Worm (Caenorhabditis elegans): Measurements from ENCODE around the gene rps-30.

Gene rps-30

ce11 chrV:7773647-7774046 lies 2.7 kb upstream of the rps-30 start:
- no peak for TF ChIP-seq ceh-13 (GFP tag; optimal IDR thresholded peaks at IDR 0.05)

- TF ChIP-seq F13C5.2 (tag; optimal IDR thresholded peaks at IDR 0.05) (no peak), ama-1 (optimal IDR thresholded peaks at IDR 0.05) (no peak), scrt-1 (GFP tag; IDR thresholded peaks at IDR 0.05) (no peak), ets-7 (tag; optimal IDR thresholded peaks at IDR 0.05) (no peak), B0310.2 (tag; optimal IDR thresholded peaks at IDR 0.05) (no peak), ceh-13 (GFP tag; optimal IDR thresholded peaks at IDR 0.05) (no peak), aly-1 (tag; optimal IDR thresholded peaks at IDR 0.05) (no peak), sea-1 (GFP tag; conservative IDR thresholded peaks at IDR 0.05) (no peak), pes-1 (GFP tag; IDR thresholded peaks at IDR 0.05) (no peak), tbx-11 (GFP tag; IDR thresholded peaks at IDR 0.05) (no peak), flt-1 (GFP tag; IDR thresholded peaks at IDR 0.05) (no peak), tra-4 (tag; optimal IDR thresholded peaks at IDR 0.05) (no peak), tbx-37 (GFP tag; conservative IDR thresholded peaks at IDR 0.05) (no peak), ceh-36 (tag; optimal IDR thresholded peaks at IDR 0.05) (no peak), hnd-1 (tag; optimal IDR thresholded peaks at IDR 0.05) (no peak), hmbx-1 (tag; optimal IDR thresholded peaks at IDR 0.05) (no peak), hmg-4 (GFP tag; optimal IDR thresholded peaks at IDR 0.05) (no peak)
Measured at ce11 chrV:7774143-7774595, 2.2 kb upstream of the rps-30 start, which contains the start of gene grl-10. grl-10 (plus strand) TSS chrV:7774545.

DNA sequence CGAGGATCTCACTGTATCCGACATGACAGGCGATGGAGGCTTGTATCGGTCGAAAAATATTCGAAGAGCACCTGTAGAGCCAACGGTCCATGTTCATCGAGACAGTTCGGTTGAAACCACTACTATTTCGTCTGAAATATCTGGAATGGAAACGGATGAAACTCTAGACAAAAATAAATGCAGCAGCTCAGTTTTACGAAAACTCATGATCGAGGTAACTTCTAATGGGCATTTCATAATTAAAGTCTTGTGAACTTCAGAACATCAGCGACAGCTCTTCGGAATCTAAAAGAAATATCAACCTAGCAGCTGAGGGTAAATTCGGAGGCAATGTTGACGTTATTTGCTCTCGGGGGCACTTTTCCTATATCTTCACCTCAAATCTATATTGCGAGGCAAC lies 1.2 kb upstream of the rps-30 start:
- no peak for TF ChIP-seq pes-1 (GFP tag; IDR thresholded peaks at IDR 0.05)
- no peak for TF ChIP-seq scrt-1 (GFP tag; IDR thresholded peaks at IDR 0.05)
- TF ChIP-seq tbx-11 (GFP tag; IDR thresholded peaks at IDR 0.05): no peak

ce11 chrV:7777098-7777497 lies 720 bp downstream of the rps-30 start, which contains the start of gene C26F1.3:
C26F1.3 (plus strand) TSS chrV:7777300.
- TF ChIP-seq sea-1 (GFP tag; conservative IDR thresholded peaks at IDR 0.05) (no peak), ceh-13 (GFP tag; optimal IDR thresholded peaks at IDR 0.05) (no peak), F13C5.2 (tag; optimal IDR thresholded peaks at IDR 0.05) (no peak), scrt-1 (GFP tag; IDR thresholded peaks at IDR 0.05) (no peak), aly-1 (tag; optimal IDR thresholded peaks at IDR 0.05) (no peak), ceh-36 (tag; optimal IDR thresholded peaks at IDR 0.05) (no peak), tbx-37 (GFP tag; conservative IDR thresholded peaks at IDR 0.05) (no peak), tra-4 (tag; optimal IDR thresholded peaks at IDR 0.05) (no peak), hnd-1 (tag; optimal IDR thresholded peaks at IDR 0.05) (no peak), ets-7 (tag; optimal IDR thresholded peaks at IDR 0.05) (no peak), hmg-4 (GFP tag; optimal IDR thresholded peaks at IDR 0.05) (no peak), hmbx-1 (tag; optimal IDR thresholded peaks at IDR 0.05) (no peak), B0310.2 (tag; optimal IDR thresholded peaks at IDR 0.05) (no peak), tbx-11 (GFP tag; IDR thresholded peaks at IDR 0.05) (no peak), flt-1 (GFP tag; IDR thresholded peaks at IDR 0.05) (no peak), pes-1 (GFP tag; IDR thresholded peaks at IDR 0.05) (no peak), ama-1 (optimal IDR thresholded peaks at IDR 0.05) (no peak)

- TF ChIP-seq tbx-37 (GFP tag; conservative IDR thresholded peaks at IDR 0.05): no peak
- no peak for TF ChIP-seq ceh-13 (GFP tag; optimal IDR thresholded peaks at IDR 0.05)
- TF ChIP-seq ama-1 (optimal IDR thresholded peaks at IDR 0.05): no peak
- TF ChIP-seq tbx-11 (GFP tag; IDR thresholded peaks at IDR 0.05): no peak
- no peak for TF ChIP-seq F13C5.2 (tag; optimal IDR thresholded peaks at IDR 0.05)
- no peak for TF ChIP-seq flt-1 (GFP tag; IDR thresholded peaks at IDR 0.05)
- no peak for TF ChIP-seq sea-1 (GFP tag; conservative IDR thresholded peaks at IDR 0.05)
- TF ChIP-seq pes-1 (GFP tag; IDR thresholded peaks at IDR 0.05): no peak
- no peak for TF ChIP-seq ceh-36 (tag; optimal IDR thresholded peaks at IDR 0.05)
- TF ChIP-seq ets-7 (tag; optimal IDR thresholded peaks at IDR 0.05): no peak
- no peak for TF ChIP-seq hnd-1 (tag; optimal IDR thresholded peaks at IDR 0.05)
Measured at ce11 chrV:7778999-7779398, 2.6 kb downstream of the rps-30 start.

ce11 chrV:7781511-7781910 lies 5.1 kb downstream of the rps-30 start, which contains the start of gene cyp-32A1:
cyp-32A1 (plus strand) TSS chrV:7781811.
- no peak for TF ChIP-seq scrt-1 (GFP tag; IDR thresholded peaks at IDR 0.05)
- TF ChIP-seq tbx-37 (GFP tag; conservative IDR thresholded peaks at IDR 0.05): no peak
- no peak for TF ChIP-seq ama-1 (optimal IDR thresholded peaks at IDR 0.05)
- TF ChIP-seq aly-1 (tag; optimal IDR thresholded peaks at IDR 0.05): no peak
- no peak for TF ChIP-seq pes-1 (GFP tag; IDR thresholded peaks at IDR 0.05)
- TF ChIP-seq hnd-1 (tag; optimal IDR thresholded peaks at IDR 0.05): no peak
- TF ChIP-seq B0310.2 (tag; optimal IDR thresholded peaks at IDR 0.05): no peak
- TF ChIP-seq ceh-13 (GFP tag; optimal IDR thresholded peaks at IDR 0.05): no peak
- no peak for TF ChIP-seq ets-7 (tag; optimal IDR thresholded peaks at IDR 0.05)
- no peak for TF ChIP-seq ceh-36 (tag; optimal IDR thresholded peaks at IDR 0.05)
- TF ChIP-seq hmbx-1 (tag; optimal IDR thresholded peaks at IDR 0.05): no peak
- TF ChIP-seq flt-1 (GFP tag; IDR thresholded peaks at IDR 0.05): no peak
- TF ChIP-seq F13C5.2 (tag; optimal IDR thresholded peaks at IDR 0.05): no peak
- no peak for TF ChIP-seq tra-4 (tag; optimal IDR thresholded peaks at IDR 0.05)
- no peak for TF ChIP-seq tbx-11 (GFP tag; IDR thresholded peaks at IDR 0.05)
- TF ChIP-seq sea-1 (GFP tag; conservative IDR thresholded peaks at IDR 0.05): no peak
- no peak for TF ChIP-seq hmg-4 (GFP tag; optimal IDR thresholded peaks at IDR 0.05)

ce11 chrV:7785117-7785516 lies 8.7 kb downstream of the rps-30 start, which contains the start of gene C26F1.1:
C26F1.1 (plus strand) TSS chrV:7785417.
- TF ChIP-seq tbx-37 (GFP tag; conservative IDR thresholded peaks at IDR 0.05): no peak
- TF ChIP-seq F13C5.2 (tag; optimal IDR thresholded peaks at IDR 0.05): no peak
- no peak for TF ChIP-seq hmg-4 (GFP tag; optimal IDR thresholded peaks at IDR 0.05)
- TF ChIP-seq sea-1 (GFP tag; conservative IDR thresholded peaks at IDR 0.05): no peak
- TF ChIP-seq pes-1 (GFP tag; IDR thresholded peaks at IDR 0.05): no peak
- TF ChIP-seq tbx-11 (GFP tag; IDR thresholded peaks at IDR 0.05): no peak
- TF ChIP-seq ama-1 (optimal IDR thresholded peaks at IDR 0.05): no peak
- TF ChIP-seq B0310.2 (tag; optimal IDR thresholded peaks at IDR 0.05): no peak
- no peak for TF ChIP-seq aly-1 (tag; optimal IDR thresholded peaks at IDR 0.05)
- TF ChIP-seq scrt-1 (GFP tag; IDR thresholded peaks at IDR 0.05): no peak
- TF ChIP-seq tra-4 (tag; optimal IDR thresholded peaks at IDR 0.05): no peak
- TF ChIP-seq hnd-1 (tag; optimal IDR thresholded peaks at IDR 0.05): no peak
- TF ChIP-seq ceh-13 (GFP tag; optimal IDR thresholded peaks at IDR 0.05): no peak
- no peak for TF ChIP-seq flt-1 (GFP tag; IDR thresholded peaks at IDR 0.05)
- TF ChIP-seq hmbx-1 (tag; optimal IDR thresholded peaks at IDR 0.05): no peak
- no peak for TF ChIP-seq ets-7 (tag; optimal IDR thresholded peaks at IDR 0.05)
- TF ChIP-seq ceh-36 (tag; optimal IDR thresholded peaks at IDR 0.05): no peak

Measured in whole organism, early embryonic.